Fruit fly (Drosophila melanogaster): ENCODE data around the gene CG4306.

DNA sequence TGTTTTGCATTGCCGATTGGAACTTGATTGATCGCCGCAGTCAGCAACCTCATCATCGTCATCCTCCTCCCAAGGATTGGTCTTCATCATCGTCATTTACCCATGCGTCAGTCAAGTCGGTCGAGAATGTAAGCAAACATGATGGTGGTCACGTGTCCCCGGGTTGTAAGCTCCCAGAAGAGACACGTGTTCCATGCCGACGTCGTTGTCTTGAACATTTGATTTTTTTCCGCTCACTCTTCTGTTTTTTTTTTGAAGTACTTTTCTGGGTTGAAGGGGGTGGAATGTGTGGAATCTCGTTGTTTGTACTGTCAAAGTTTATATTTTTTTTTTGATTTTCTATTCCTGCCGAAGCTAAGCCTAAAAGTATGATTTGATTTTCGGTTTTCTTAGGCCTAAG is 45.1 kb downstream of the CG4306 start:
- TF ChIP-seq insv (optimal IDR thresholded peaks at IDR 0.05) (no peak), h (optimal IDR thresholded peaks at IDR 0.05) (no peak), Myc (optimal IDR thresholded peaks at IDR 0.05) (no peak), psq (optimal IDR thresholded peaks at IDR 0.05) (no peak)

All from Kc167 (cell line).